Worm (Caenorhabditis elegans) whole organism, midembryonic: ENCODE measurements around the gene gcs-1.

Experiments used
- cog-1 ChIP-seq: sonication (generic microtip); optimal IDR thresholded peaks from 2 replicates; lab custom pipeline; 2016; ENCODE audit warnings: missing genetic modification characterization, missing compliant biosample characterization
- flt-1 ChIP-seq: fragments of 200-800 bp; sonication (Bioruptor generic); IDR thresholded peaks from 2 replicates; pipeline ENCODE4 v1.3.6; 2022; ENCODE audit warnings: missing genetic modification characterization, missing compliant biosample characterization
- med-1 ChIP-seq: sonication (generic microtip); optimal IDR thresholded peaks from 2 replicates; lab custom pipeline; 2017; ENCODE audit warnings: missing genetic modification characterization, mild to moderate bottlenecking, missing compliant biosample characterization, antibody characterized with exemption, missing genetic modification reagents; ENCODE audit not compliant: insufficient read depth
- tab-1 ChIP-seq: fragments of 200-800 bp; sonication (Bioruptor generic); IDR thresholded peaks from 2 replicates; pipeline ENCODE4 v1.3.6; 2022; ENCODE audit warnings: missing genetic modification characterization, missing compliant biosample characterization
- ztf-29 ChIP-seq: fragments of 200-800 bp; sonication (Bioruptor generic); IDR thresholded peaks from 2 replicates; pipeline ENCODE4 v1.3.6; 2022; ENCODE audit warnings: missing genetic modification reagents, missing genetic modification characterization, missing compliant biosample characterization

DNA sequence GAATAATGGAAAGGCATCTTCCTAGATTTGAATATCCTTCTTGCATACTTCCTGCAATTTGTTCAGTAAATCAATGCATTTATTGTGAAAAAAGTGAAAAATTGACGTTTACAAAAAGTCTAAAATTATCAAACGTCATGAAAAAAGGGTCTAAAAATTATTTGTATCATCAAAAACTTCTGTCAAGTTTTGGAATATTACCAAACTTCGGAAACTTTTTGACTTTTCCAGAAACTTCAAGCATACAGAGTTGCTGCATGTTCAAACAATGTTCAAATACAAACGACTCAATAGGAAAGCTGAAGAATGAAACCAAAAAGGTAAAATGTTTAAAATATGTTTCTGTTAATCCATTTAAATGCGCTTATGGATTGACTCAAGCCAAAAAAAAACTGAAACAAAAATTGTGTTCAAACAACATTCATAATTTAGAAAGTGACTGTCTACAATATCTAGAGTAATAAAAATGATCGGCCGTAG lies 36.3 kb downstream of the gcs-1 start, which contains the start of gene F44G4.6:
- TF ChIP-seq cog-1 (tag; lab: Kevin White, UChicago): no peak
- TF ChIP-seq med-1 (GFP tag; lab: Kevin White, UChicago): no peak
- no peak for TF ChIP-seq ztf-29 (GFP tag; lab: Robert Waterston, UW)
- no peak for TF ChIP-seq tab-1
- TF ChIP-seq flt-1 (GFP tag; lab: Robert Waterston, UW): no peak
